Worm (Caenorhabditis elegans) whole organism, L1 larva: ENCODE measurements around the gene C28D4.7.
"Not testable (repeated sequence)": the region's sequence is repeated elsewhere in the genome, so short reads cannot be mapped to it uniquely, and the experiment has no call there.

Source experiments
- C34B4.2 ChIP-seq: sonication (generic microtip); optimal IDR thresholded peaks from 2 replicates; lab custom pipeline; 2017; ENCODE audit warnings: mild to moderate bottlenecking, missing genetic modification characterization, missing compliant biosample characterization
- F16B12.6 ChIP-seq: fragments of 150-350 bp; optimal IDR thresholded peaks from 2 replicates; lab custom pipeline; 2014; ENCODE audit warnings: missing biosample characterization, missing genetic modification characterization
- Y116A8C.19 ChIP-seq: sonication (generic microtip); optimal IDR thresholded peaks from 2 replicates; lab custom pipeline; 2016; ENCODE audit warnings: missing compliant biosample characterization, missing genetic modification characterization, borderline replicate concordance
- alr-1 ChIP-seq: fragments of 200-800 bp; sonication (Bioruptor generic); optimal IDR thresholded peaks from 2 replicates; lab custom pipeline; 2018; ENCODE audit warnings: borderline replicate concordance, mild to moderate bottlenecking, missing genetic modification characterization, missing compliant biosample characterization
- ama-1 ChIP-seq: fragments of 150-350 bp; optimal IDR thresholded peaks from 2 replicates; lab custom pipeline; 2014
- blmp-1 ChIP-seq: fragments of 150-350 bp; optimal IDR thresholded peaks from 2 replicates; lab custom pipeline; 2014; ENCODE audit warnings: missing biosample characterization, missing genetic modification characterization
- ceh-88 ChIP-seq: fragments of 200-800 bp; sonication (Bioruptor generic); IDR thresholded peaks from 2 replicates; pipeline ENCODE4 v1.3.6; 2022; ENCODE audit warnings: missing genetic modification characterization, missing compliant biosample characterization
- ceh-90 ChIP-seq: sonication (generic microtip); optimal IDR thresholded peaks from 2 replicates; lab custom pipeline; 2016; ENCODE audit warnings: missing genetic modification characterization, missing compliant biosample characterization
- ces-1 ChIP-seq: fragments of 150-350 bp; optimal IDR thresholded peaks from 2 replicates; lab custom pipeline; 2014; ENCODE audit warnings: missing biosample characterization, missing genetic modification reagents, missing genetic modification characterization
- dpl-1 ChIP-seq, 3 experiments: fragments of 150-350 bp in 2 of 3; sonication (generic microtip) in 1 of 3; optimal IDR thresholded peaks; 2 replicates each; lab custom pipeline; 2014 to 2017; ENCODE audit warnings: missing biosample characterization in 3 of 3, missing genetic modification characterization in 3 of 3, missing genetic modification reagents in 3 of 3
- dsc-1 ChIP-seq: sonication (generic microtip); optimal IDR thresholded peaks from 2 replicates; lab custom pipeline; 2016; ENCODE audit warnings: mild to moderate bottlenecking, missing genetic modification characterization, missing compliant biosample characterization
- efl-1 ChIP-seq, 4 experiments: fragments of 150-350 bp; optimal IDR thresholded peaks in 3 of 4; peaks in 1 of 4; 1 replicate in 1 of 4; 2 replicates in 3 of 4; lab custom pipeline; 2014; ENCODE audit warnings: missing biosample characterization in 2 of 4, missing genetic modification characterization in 2 of 4, missing genetic modification reagents in 2 of 4
- elt-2 ChIP-seq: sonication (generic microtip); optimal IDR thresholded peaks from 2 replicates; lab custom pipeline; 2016; ENCODE audit warnings: missing genetic modification characterization, mild to moderate bottlenecking, inconsistent platforms, missing compliant biosample characterization, missing genetic modification reagents
- ets-5 ChIP-seq: fragments of 200-800 bp; sonication (Bioruptor generic); IDR thresholded peaks from 2 replicates; pipeline ENCODE4 v1.3.6; 2022; ENCODE audit warnings: missing genetic modification characterization, missing compliant biosample characterization
- fkh-8 ChIP-seq: sonication (generic microtip); optimal IDR thresholded peaks from 2 replicates; lab custom pipeline; 2016; ENCODE audit warnings: mild to moderate bottlenecking, missing genetic modification characterization, missing compliant biosample characterization
- jun-1 ChIP-seq: fragments of 150-350 bp; optimal IDR thresholded peaks from 2 replicates; lab custom pipeline; 2014; ENCODE audit warnings: missing biosample characterization, missing genetic modification reagents, missing genetic modification characterization
- lin-13 ChIP-seq: fragments of 150-350 bp; optimal IDR thresholded peaks from 2 replicates; lab custom pipeline; 2014; ENCODE audit warnings: missing biosample characterization, missing genetic modification reagents, missing genetic modification characterization
- lin-14 ChIP-seq: fragments of 200-800 bp; sonication (Bioruptor generic); optimal IDR thresholded peaks from 2 replicates; lab custom pipeline; 2018; ENCODE audit warnings: mild to moderate bottlenecking, missing genetic modification characterization, moderate library complexity, missing compliant biosample characterization
- lin-15B ChIP-seq: fragments of 150-350 bp; sonication (generic microtip); optimal IDR thresholded peaks from 3 replicates; lab custom pipeline; 2014; ENCODE audit warnings: missing biosample characterization, missing genetic modification characterization
- lin-35 ChIP-seq, 2 experiments: fragments of 150-350 bp; optimal IDR thresholded peaks; 2 replicates each; lab custom pipeline; 2014; ENCODE audit warnings: missing biosample characterization in 2 of 2, missing genetic modification characterization in 2 of 2, missing genetic modification reagents in 2 of 2
- lir-3 ChIP-seq: sonication (generic microtip); optimal IDR thresholded peaks from 2 replicates; lab custom pipeline; 2016; ENCODE audit warnings: mild to moderate bottlenecking, missing genetic modification characterization, moderate library complexity, missing compliant biosample characterization; ENCODE audit not compliant: poor library complexity
- mab-9 ChIP-seq: fragments of 200-800 bp; sonication (Bioruptor generic); IDR thresholded peaks from 2 replicates; pipeline ENCODE4 v1.3.6; 2022; ENCODE audit warnings: missing genetic modification reagents, missing genetic modification characterization, missing compliant biosample characterization
- mdl-1 ChIP-seq, 2 experiments: fragments of 150-350 bp; optimal IDR thresholded peaks; 2 replicates each; lab custom pipeline; 2014 to 2017; ENCODE audit warnings: missing biosample characterization in 2 of 2, missing genetic modification characterization in 2 of 2, inconsistent platforms in 1 of 2
- mep-1 ChIP-seq: fragments of 150-350 bp; optimal IDR thresholded peaks from 2 replicates; lab custom pipeline; 2014; ENCODE audit warnings: missing biosample characterization, missing genetic modification characterization
- nhr-19 ChIP-seq: fragments of 200-800 bp; sonication (Bioruptor generic); conservative IDR thresholded peaks from 2 replicates; pipeline ENCODE4 v1.3.6; 2022; ENCODE audit warnings: missing genetic modification characterization, missing compliant biosample characterization
- nhr-20 ChIP-seq: sonication (generic microtip); optimal IDR thresholded peaks from 2 replicates; lab custom pipeline; 2016; ENCODE audit warnings: mild to moderate bottlenecking, missing genetic modification characterization, missing compliant biosample characterization
- nhr-237 ChIP-seq: fragments of 150-350 bp; optimal IDR thresholded peaks from 2 replicates; lab custom pipeline; 2014; ENCODE audit warnings: missing biosample characterization, missing genetic modification characterization
- nhr-28 ChIP-seq: fragments of 150-350 bp; optimal IDR thresholded peaks from 2 replicates; lab custom pipeline; 2014; ENCODE audit warnings: missing biosample characterization, missing genetic modification characterization
- nhr-71 ChIP-seq: sonication (generic microtip); optimal IDR thresholded peaks from 2 replicates; lab custom pipeline; 2016; ENCODE audit warnings: mild to moderate bottlenecking, missing genetic modification characterization, moderate library complexity, missing compliant biosample characterization
- nhr-76 ChIP-seq: sonication (generic microtip); optimal IDR thresholded peaks from 2 replicates; lab custom pipeline; 2017; ENCODE audit warnings: missing biosample characterization, missing genetic modification characterization
- nhr-90 ChIP-seq: sonication (generic microtip); optimal IDR thresholded peaks from 2 replicates; lab custom pipeline; 2016; ENCODE audit warnings: mild to moderate bottlenecking, missing genetic modification characterization, missing compliant biosample characterization; ENCODE audit not compliant: poor library complexity
- pag-3 ChIP-seq: sonication (generic microtip); optimal IDR thresholded peaks from 2 replicates; lab custom pipeline; 2017; ENCODE audit warnings: missing genetic modification characterization, mild to moderate bottlenecking, missing compliant biosample characterization, antibody characterized with exemption, borderline replicate concordance; ENCODE audit not compliant: insufficient read depth
- rnt-1 ChIP-seq: sonication (generic microtip); optimal IDR thresholded peaks from 2 replicates; lab custom pipeline; 2016; ENCODE audit warnings: mild to moderate bottlenecking, missing genetic modification characterization, moderate library complexity, missing compliant biosample characterization
- sox-4 ChIP-seq: sonication (generic microtip); optimal IDR thresholded peaks from 2 replicates; lab custom pipeline; 2016; ENCODE audit warnings: missing genetic modification characterization, missing compliant biosample characterization
- swsn-7 ChIP-seq: sonication (generic microtip); optimal IDR thresholded peaks from 2 replicates; lab custom pipeline; 2016; ENCODE audit warnings: missing genetic modification characterization, missing compliant biosample characterization
- tlp-1 ChIP-seq: fragments of 150-350 bp; optimal IDR thresholded peaks from 2 replicates; lab custom pipeline; 2014; ENCODE audit warnings: missing biosample characterization, missing genetic modification characterization
- unc-30 ChIP-seq: sonication (generic microtip); optimal IDR thresholded peaks from 2 replicates; lab custom pipeline; 2017; ENCODE audit warnings: missing biosample characterization, missing genetic modification characterization
- xbp-1 ChIP-seq: sonication (generic microtip); optimal IDR thresholded peaks from 2 replicates; lab custom pipeline; 2016; ENCODE audit warnings: missing genetic modification characterization, missing compliant biosample characterization
- ztf-4 ChIP-seq: fragments of 150-350 bp; optimal IDR thresholded peaks from 2 replicates; lab custom pipeline; 2014; ENCODE audit warnings: missing biosample characterization, missing genetic modification characterization

C28D4.7 gene

DNA sequence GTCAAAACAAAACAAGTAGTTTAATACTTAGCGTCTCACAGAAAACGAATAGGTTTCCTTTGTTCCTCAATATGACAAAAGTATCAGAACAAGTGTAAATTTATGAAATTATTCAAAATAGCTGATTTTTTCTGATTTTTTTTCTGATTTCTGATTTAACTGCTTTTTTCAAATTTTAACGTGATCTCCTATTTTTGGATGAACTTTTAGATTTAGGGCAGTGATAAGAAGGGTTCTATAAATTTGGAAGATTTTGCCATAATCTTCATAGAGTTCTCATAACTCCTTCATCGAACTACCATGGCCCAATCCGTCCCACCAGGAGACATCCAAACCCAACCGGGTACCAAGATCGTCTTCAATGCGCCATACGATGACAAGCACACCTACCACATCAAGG is 26.8 kb upstream of the C28D4.7 start, which contains the start of gene msp-78:
msp-78 (plus strand) TSS at position 301 of the 400 bp plus-strand sequence.
- TF ChIP-seq nhr-90; ama-1 (lab: Kevin White, UChicago); swsn-7 (tag; lab: Kevin White, UChicago): not testable (repeated sequence)

DNA sequence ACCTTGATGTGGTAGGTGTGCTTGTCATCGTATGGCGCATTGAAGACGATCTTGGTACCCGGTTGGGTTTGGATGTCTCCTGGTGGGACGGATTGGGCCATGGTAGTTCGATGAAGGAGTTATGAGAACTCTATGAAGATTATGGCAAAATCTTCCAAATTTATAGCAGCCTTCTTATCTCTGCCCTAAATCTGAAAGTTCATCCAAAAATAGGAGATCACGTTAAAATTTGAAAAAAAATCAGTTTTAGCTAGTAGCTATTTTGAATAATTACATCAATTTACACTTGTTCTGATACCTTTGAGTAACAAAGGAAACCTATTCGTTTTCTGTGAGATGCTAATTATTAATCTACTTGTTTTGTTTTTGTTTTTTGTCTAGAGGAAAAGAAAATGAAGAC is 24.1 kb upstream of the C28D4.7 start, which contains the start of gene msp-79:
msp-79 (minus strand) TSS at position 101 of the 400 bp plus-strand sequence.
- not testable (repeated sequence) for TF ChIP-seq nhr-28 (tag; lab: Kevin White, UChicago); lin-13 (GFP tag; lab: Kevin White, UChicago); Y116A8C.19 (tag; lab: Kevin White, UChicago)

DNA sequence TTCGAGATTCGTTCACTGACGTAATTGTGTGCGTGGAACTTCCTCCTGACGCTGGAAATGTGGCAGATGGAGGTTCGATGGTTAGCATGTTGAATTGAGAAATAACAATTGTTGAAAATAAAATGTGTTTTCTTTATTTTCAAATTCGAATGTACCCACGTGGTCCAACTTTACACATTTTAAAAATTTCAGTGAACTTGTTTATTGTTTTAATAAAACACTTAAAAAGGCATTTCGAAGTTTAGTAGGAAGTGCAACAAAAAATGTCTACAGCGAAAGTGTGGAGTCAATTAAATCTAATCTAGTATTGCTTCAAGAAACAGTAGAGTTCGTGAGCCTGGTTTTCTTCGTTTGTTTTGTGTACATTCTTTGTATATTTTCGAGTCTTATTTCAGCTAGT is 23.3 kb upstream of the C28D4.7 start, which contains the start of gene ssp-36:
ssp-36 (minus strand) TSS at position 101 of the 400 bp plus-strand sequence.
- TF ChIP-seq ceh-90 = no peak
- no peak for TF ChIP-seq lin-13 (GFP tag; lab: Kevin White, UChicago)
- TF ChIP-seq ces-1 (GFP tag; lab: Kevin White, UChicago) = no peak
- TF ChIP-seq efl-1 (optimal IDR thresholded peaks at IDR 0.05; lab: Kevin White, UChicago) = no peak
- TF ChIP-seq efl-1 (GFP tag; optimal IDR thresholded peaks at IDR 0.05 in 1 of 2; lab: Kevin White, UChicago) = no peak
- no peak for TF ChIP-seq C34B4.2
- no peak for TF ChIP-seq lir-3 (tag; lab: Kevin White, UChicago)
- TF ChIP-seq ama-1 (lab: Kevin White, UChicago) = no peak

DNA sequence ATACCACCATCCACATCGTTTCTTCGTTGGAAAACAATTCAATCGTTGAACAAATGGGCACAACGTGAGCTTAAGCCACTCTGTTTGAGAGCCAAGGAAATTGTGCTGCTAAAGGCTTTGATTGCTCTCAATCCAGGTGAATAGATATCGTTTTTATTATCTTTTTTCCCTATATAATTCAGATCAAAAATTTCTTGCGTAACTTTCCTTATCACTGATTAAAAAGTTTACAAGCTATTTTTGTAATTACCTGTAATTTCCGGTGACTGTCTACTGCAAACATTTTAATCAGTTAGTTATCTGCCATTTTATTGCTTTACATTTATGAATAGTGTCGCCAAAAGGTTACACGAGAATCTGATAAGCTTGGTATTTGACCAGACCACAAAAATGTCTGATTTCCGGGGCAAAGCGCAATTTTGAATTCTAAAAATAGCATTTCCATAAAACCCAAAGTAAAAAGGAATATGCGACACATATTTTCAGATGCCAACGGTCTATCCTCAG is 19.8 kb upstream of the C28D4.7 start:
- TF ChIP-seq unc-30 (tag; lab: Kevin White, UChicago) = no peak
- TF ChIP-seq elt-2 (tag; lab: Kevin White, UChicago) = peak; percentile 81
- TF ChIP-seq efl-1 (optimal IDR thresholded peaks at IDR 0.05; lab: Kevin White, UChicago) = no peak
- TF ChIP-seq efl-1 (GFP tag; optimal IDR thresholded peaks at IDR 0.05 in 1 of 2; lab: Kevin White, UChicago) = peak in 1 of 2 experiments; percentile 90
- peak; percentile 87 for TF ChIP-seq tlp-1 (tag; lab: Kevin White, UChicago)
- TF ChIP-seq mep-1 (tag; lab: Kevin White, UChicago) = no peak

DNA sequence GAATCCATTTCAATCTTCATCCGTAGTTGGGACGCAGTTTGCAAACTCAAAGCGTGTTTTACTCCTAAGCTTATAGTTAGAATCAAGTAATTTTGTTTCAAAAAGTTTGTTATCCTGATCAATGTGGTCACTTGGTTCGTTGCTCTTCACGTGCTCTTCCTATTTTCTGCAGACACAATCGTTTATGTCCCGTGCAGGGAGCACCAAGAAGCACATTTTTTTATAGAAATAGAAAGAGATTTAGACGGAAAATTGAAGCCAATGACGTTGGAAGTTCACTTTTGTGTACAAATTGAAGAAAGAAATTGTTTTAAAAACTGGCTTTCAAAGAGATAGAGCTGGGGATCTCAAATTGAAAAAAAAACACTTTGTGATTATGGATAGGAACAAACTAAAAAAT is 18.8 kb upstream of the C28D4.7 start:
- TF ChIP-seq lin-15B (tag; lab: Kevin White, UChicago) (no peak), sox-4 (tag; lab: Kevin White, UChicago) (no peak), ztf-4 (tag; lab: Kevin White, UChicago) (no peak), fkh-8 (peak; percentile 4), pag-3 (tag; lab: Kevin White, UChicago) (no peak), swsn-7 (tag; lab: Kevin White, UChicago) (no peak), lin-35 (GFP tag; optimal IDR thresholded peaks at IDR 0.05; lab: Kevin White, UChicago) (no peak), unc-30 (tag; lab: Kevin White, UChicago) (no peak), nhr-20 (tag; lab: Kevin White, UChicago) (peak; percentile 28), mdl-1 (tag; optimal IDR thresholded peaks at IDR 0.05; lab: Kevin White, UChicago) (no peak), blmp-1 (no peak), xbp-1 (tag; lab: Kevin White, UChicago) (no peak), lin-14 (GFP tag; lab: Kevin White, UChicago) (peak; percentile 59), nhr-90 (no peak), ceh-88 (no peak), dpl-1 (GFP tag; optimal IDR thresholded peaks at IDR 0.05; lab: Kevin White, UChicago) (no peak), ets-5 (GFP tag; lab: Robert Waterston, UW) (no peak), F16B12.6 (no peak), ceh-90 (no peak), alr-1 (no peak), jun-1 (tag; lab: Kevin White, UChicago) (no peak), nhr-76 (no peak), nhr-237 (tag; lab: Kevin White, UChicago) (no peak), mab-9 (GFP tag; lab: Robert Waterston, UW) (no peak), dsc-1 (tag; lab: Kevin White, UChicago) (peak; percentile 15), nhr-19 (GFP tag; lab: Robert Waterston, UW) (peak; percentile 35; the same call in 1 of the 2 replicates), nhr-71 (tag; lab: Kevin White, UChicago) (peak; percentile 55), rnt-1 (tag; lab: Kevin White, UChicago) (peak; percentile 29)
